Fruit fly (Drosophila melanogaster): ENCODE results near the gene Ir64a.

DNA sequence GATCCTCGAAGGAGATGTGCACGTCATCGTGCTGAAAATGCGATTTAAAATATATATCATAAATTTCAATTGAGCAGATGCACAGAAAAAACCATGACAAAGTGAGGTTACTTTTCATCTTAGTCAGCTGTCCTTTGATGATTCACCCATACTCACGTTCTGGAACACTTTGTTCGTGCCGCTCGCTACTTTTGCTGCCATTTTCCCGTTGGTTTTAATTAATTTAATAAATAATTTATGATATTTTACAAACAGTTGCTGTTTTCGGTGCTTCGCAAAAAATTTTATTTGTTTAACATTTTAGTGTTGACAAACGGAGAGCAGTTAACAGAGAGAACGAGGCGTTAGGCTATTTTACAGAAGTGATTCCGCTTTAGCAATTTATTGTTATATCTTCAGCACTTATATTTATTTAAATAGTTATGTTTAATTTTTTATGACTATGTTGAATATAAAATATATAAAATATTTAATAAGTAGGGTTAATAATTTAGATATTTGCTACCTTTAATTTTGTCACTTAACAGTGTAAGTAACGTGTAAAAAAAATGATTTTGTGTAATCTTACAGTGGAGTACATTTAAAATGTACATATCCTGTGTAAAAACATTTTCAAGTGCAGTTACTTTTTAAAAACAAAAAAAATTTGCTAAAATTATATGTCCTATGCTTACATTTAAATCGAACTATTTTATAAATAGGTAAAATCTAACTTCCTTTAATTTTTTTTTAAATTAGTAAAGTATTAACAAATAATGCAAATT is 14.7 kb downstream of the Ir64a start, which contains the start of gene Pfdn4:
- TF ChIP-seq CG8478 (optimal IDR thresholded peaks at IDR 0.05): no peak
- TF ChIP-seq CTCF (optimal IDR thresholded peaks at IDR 0.05): no peak

Measured in S2 (cell line).